Worm (Caenorhabditis elegans) whole organism, L4/young adult: ENCODE data around the gene C33C12.4.

Experiments used
- W03F9.2 ChIP-seq: fragments of 150-350 bp; optimal IDR thresholded peaks from 2 replicates; lab custom pipeline; 2014; ENCODE audit warnings: missing biosample characterization, missing genetic modification characterization
- dao-5 ChIP-seq: sonication (generic microtip); optimal IDR thresholded peaks from 2 replicates; lab custom pipeline; 2016; ENCODE audit warnings: missing genotype, missing genetic modification characterization, moderate library complexity, missing compliant biosample characterization
- him-1 ChIP-seq: sonication (generic microtip); optimal IDR thresholded peaks from 2 replicates; lab custom pipeline; 2016; ENCODE audit warnings: missing genotype, missing genetic modification reagents, missing genetic modification characterization, missing compliant biosample characterization

- no peak for TF ChIP-seq W03F9.2 (tag; lab: Kevin White, UChicago)
- TF ChIP-seq him-1 (tag; lab: Kevin White, UChicago), result no peak
- no peak for TF ChIP-seq dao-5
Observed at ce11 chrII:2135604-2136003, 30.7 kb downstream of the C33C12.4 start, which contains the start of gene hpo-7.
